Fruit fly (Drosophila melanogaster) S2 (cell line): ENCODE results near the gene CG13928.

Experiments
- CG8478 ChIP-seq: fragments of >200 bp; optimal IDR thresholded peaks from 2 replicates; lab custom pipeline; 2018
- CTCF ChIP-seq, 2 experiments: fragments of >200 bp; optimal IDR thresholded peaks; 2 replicates each; lab custom pipeline; 2018

dm6 chr3L:1626924-1627323, 1.3 kb downstream of the CG13928 start:
- TF ChIP-seq CG8478 (lab: Kevin White, UChicago) (no peak), CTCF (optimal IDR thresholded peaks at IDR 0.05; lab: Kevin White, UChicago) (no peak)
